Worm (Caenorhabditis elegans) whole organism, L4 larva: ENCODE data around the gene adal-1.

Experiments
- F37D6.2 ChIP-seq: sonication (generic microtip); optimal IDR thresholded peaks from 2 replicates; lab custom pipeline; 2016; ENCODE audit warnings: mild to moderate bottlenecking, missing genetic modification characterization, missing compliant biosample characterization
- F44E2.7 ChIP-seq: fragments of 200-800 bp; sonication (Bioruptor generic); IDR thresholded peaks from 2 replicates; pipeline ENCODE4 v2.1.2; 2022; ENCODE audit warnings: missing genetic modification characterization, missing compliant biosample characterization
- T26A8.4 ChIP-seq: fragments of 200-800 bp; sonication (Bioruptor generic); IDR thresholded peaks from 2 replicates; pipeline ENCODE4 v1.3.6; 2022; ENCODE audit warnings: missing genetic modification characterization, missing compliant biosample characterization
- Y105C5A.15 ChIP-seq: fragments of 200-800 bp; sonication (Bioruptor generic); IDR thresholded peaks from 2 replicates; pipeline ENCODE4 v1.3.6; 2022; ENCODE audit warnings: missing genetic modification characterization, missing compliant biosample characterization
- ama-1 ChIP-seq: fragments of 150-350 bp; optimal IDR thresholded peaks from 2 replicates; lab custom pipeline; 2014; ENCODE audit warnings: inconsistent platforms, mixed read lengths
- attf-4 ChIP-seq: sonication (generic microtip); optimal IDR thresholded peaks from 3 replicates; lab custom pipeline; 2017; ENCODE audit warnings: missing biosample characterization, missing genetic modification characterization
- ceh-20 ChIP-seq: fragments of 200-800 bp; sonication (Bioruptor generic); IDR thresholded peaks from 2 replicates; pipeline ENCODE4 v1.3.6; 2022; ENCODE audit warnings: missing genetic modification reagents, missing genetic modification characterization, missing compliant biosample characterization
- ceh-28 ChIP-seq: fragments of 150-350 bp; optimal IDR thresholded peaks from 2 replicates; lab custom pipeline; 2014; ENCODE audit warnings: missing biosample characterization, missing genetic modification reagents, missing genetic modification characterization
- ceh-62 ChIP-seq: sonication (generic microtip); optimal IDR thresholded peaks from 2 replicates; lab custom pipeline; 2017; ENCODE audit warnings: missing biosample characterization, missing genetic modification characterization
- cey-2 ChIP-seq: sonication (generic microtip); optimal IDR thresholded peaks from 3 replicates; lab custom pipeline; 2017; ENCODE audit warnings: missing genetic modification characterization, mild to moderate bottlenecking, missing compliant biosample characterization, antibody characterized with exemption, borderline replicate concordance; ENCODE audit not compliant: insufficient read depth
- daf-16 ChIP-seq, 3 experiments: sonication (generic microtip); optimal IDR thresholded peaks; 2 replicates each; lab custom pipeline; 2016 to 2017; ENCODE audit warnings: missing genetic modification characterization in 3 of 3, missing genetic modification reagents in 3 of 3, mild to moderate bottlenecking in 2 of 3, missing compliant biosample characterization in 2 of 3, missing biosample characterization in 1 of 3, moderate library complexity in 1 of 3
- dmd-6 ChIP-seq: fragments of 200-800 bp; sonication (Bioruptor generic); IDR thresholded peaks from 2 replicates; pipeline ENCODE4 v1.3.6; 2022; ENCODE audit warnings: missing genetic modification reagents, missing genetic modification characterization, missing compliant biosample characterization
- egl-27 ChIP-seq: sonication (generic microtip); optimal IDR thresholded peaks from 3 replicates; lab custom pipeline; 2017; ENCODE audit warnings: missing biosample characterization, missing genetic modification reagents, missing genetic modification characterization
- fkh-10 ChIP-seq: fragments of 150-350 bp; optimal IDR thresholded peaks from 2 replicates; lab custom pipeline; 2014; ENCODE audit warnings: missing biosample characterization, missing genetic modification reagents, missing genetic modification characterization
- gei-8 ChIP-seq: fragments of 200-800 bp; sonication (Bioruptor generic); optimal IDR thresholded peaks from 2 replicates; lab custom pipeline; 2018; ENCODE audit warnings: mild to moderate bottlenecking, missing genetic modification characterization, missing compliant biosample characterization
- hif-1 ChIP-seq, 2 experiments: sonication (generic microtip); optimal IDR thresholded peaks; 2 replicates each; lab custom pipeline; 2016 to 2017; ENCODE audit warnings: missing compliant biosample characterization in 2 of 2, missing genetic modification characterization in 2 of 2, missing genetic modification reagents in 2 of 2, missing genotype in 2 of 2, mild to moderate bottlenecking in 1 of 2
- hlh-11 ChIP-seq: fragments of 200-800 bp; sonication (Bioruptor generic); optimal IDR thresholded peaks from 2 replicates; lab custom pipeline; 2018; ENCODE audit warnings: mild to moderate bottlenecking, missing genetic modification characterization, missing compliant biosample characterization
- jun-1 ChIP-seq: fragments of 150-350 bp; optimal IDR thresholded peaks from 2 replicates; lab custom pipeline; 2014; ENCODE audit warnings: missing biosample characterization, missing genetic modification reagents, missing genetic modification characterization
- lin-1 ChIP-seq: fragments of 200-800 bp; sonication (Bioruptor generic); IDR thresholded peaks from 2 replicates; pipeline ENCODE4 v1.3.6; 2022; ENCODE audit warnings: missing genetic modification reagents, missing genetic modification characterization, missing compliant biosample characterization
- lin-38 ChIP-seq: fragments of 200-800 bp; sonication (Bioruptor generic); IDR thresholded peaks from 2 replicates; pipeline ENCODE4 v1.3.6; 2022; ENCODE audit warnings: missing genetic modification reagents, missing genetic modification characterization, missing compliant biosample characterization
- lir-3 ChIP-seq: sonication (generic microtip); optimal IDR thresholded peaks from 2 replicates; lab custom pipeline; 2016; ENCODE audit warnings: mild to moderate bottlenecking, missing genetic modification characterization, missing compliant biosample characterization
- madf-9 ChIP-seq: fragments of 200-800 bp; sonication (Bioruptor generic); conservative IDR thresholded peaks from 2 replicates; pipeline ENCODE4 v1.3.6; 2022; ENCODE audit warnings: missing genetic modification reagents, missing genetic modification characterization, missing compliant biosample characterization
- mdt-29 ChIP-seq: fragments of 200-800 bp; sonication (Bioruptor generic); IDR thresholded peaks from 2 replicates; pipeline ENCODE4 v1.3.6; 2022; ENCODE audit warnings: missing genetic modification reagents, missing genetic modification characterization, missing compliant biosample characterization
- mep-1 ChIP-seq: fragments of 150-350 bp; sonication (generic microtip); optimal IDR thresholded peaks from 3 replicates; lab custom pipeline; 2014; ENCODE audit warnings: missing biosample characterization, missing genetic modification characterization
- mes-2 ChIP-seq: sonication (generic microtip); optimal IDR thresholded peaks from 2 replicates; lab custom pipeline; 2016; ENCODE audit warnings: missing genotype, mild to moderate bottlenecking, missing genetic modification characterization, missing compliant biosample characterization; ENCODE audit not compliant: poor library complexity, severe bottlenecking
- mxl-3 ChIP-seq: fragments of 200-800 bp; sonication (Bioruptor generic); optimal IDR thresholded peaks from 2 replicates; lab custom pipeline; 2018; ENCODE audit warnings: mild to moderate bottlenecking, missing genetic modification characterization, missing compliant biosample characterization
- nhr-25 ChIP-seq: sonication (generic microtip); optimal IDR thresholded peaks from 2 replicates; lab custom pipeline; 2017; ENCODE audit warnings: missing genetic modification characterization, mild to moderate bottlenecking, missing compliant biosample characterization, antibody characterized with exemption, moderate library complexity, borderline replicate concordance; ENCODE audit not compliant: insufficient read depth
- nhr-28 ChIP-seq: fragments of 150-350 bp; optimal IDR thresholded peaks from 2 replicates; lab custom pipeline; 2014; ENCODE audit warnings: missing biosample characterization, missing genetic modification characterization
- nhr-48 ChIP-seq: sonication (generic microtip); optimal IDR thresholded peaks from 2 replicates; lab custom pipeline; 2016; ENCODE audit warnings: mild to moderate bottlenecking, missing genetic modification characterization, missing compliant biosample characterization
- nhr-76 ChIP-seq: fragments of 150-350 bp; optimal IDR thresholded peaks from 2 replicates; lab custom pipeline; 2014; ENCODE audit warnings: missing biosample characterization, missing genetic modification characterization
- nhr-77 ChIP-seq: fragments of 150-350 bp; optimal IDR thresholded peaks from 2 replicates; lab custom pipeline; 2014; ENCODE audit warnings: missing biosample characterization, missing genetic modification characterization
- pha-4 ChIP-seq, 2 experiments: fragments of 150-350 bp in 1 of 2; fragments of 200-800 bp in 1 of 2; sonication (Bioruptor generic) in 1 of 2; IDR thresholded peaks in 1 of 2; optimal IDR thresholded peaks in 1 of 2; 2 replicates each; pipeline versions ENCODE4 v1.3.6 to Lab custom; 2014 to 2022; ENCODE audit warnings: missing genetic modification characterization in 2 of 2, missing genetic modification reagents in 2 of 2, missing biosample characterization in 1 of 2, missing compliant biosample characterization in 1 of 2
- php-3 ChIP-seq: fragments of 200-800 bp; sonication (Bioruptor generic); IDR thresholded peaks from 2 replicates; pipeline ENCODE4 v1.3.6; 2022; ENCODE audit warnings: missing genetic modification reagents, missing genetic modification characterization, missing compliant biosample characterization
- saeg-2 ChIP-seq: fragments of 200-800 bp; sonication (Bioruptor generic); IDR thresholded peaks from 2 replicates; pipeline ENCODE4 v1.3.6; 2022; ENCODE audit warnings: missing genetic modification reagents, missing genetic modification characterization, missing compliant biosample characterization
- sdz-12 ChIP-seq: fragments of 200-800 bp; sonication (Bioruptor generic); optimal IDR thresholded peaks from 2 replicates; lab custom pipeline; 2018; ENCODE audit warnings: mild to moderate bottlenecking, missing genetic modification characterization, missing compliant biosample characterization
- snpc-4 ChIP-seq: fragments of 150-350 bp; optimal IDR thresholded peaks from 2 replicates; lab custom pipeline; 2014; ENCODE audit warnings: missing biosample characterization, missing genetic modification characterization
- unc-39 ChIP-seq: sonication (generic microtip); optimal IDR thresholded peaks from 2 replicates; lab custom pipeline; 2017; ENCODE audit warnings: missing biosample characterization, missing genetic modification characterization
- vab-7 ChIP-seq: fragments of 200-800 bp; sonication (Bioruptor generic); IDR thresholded peaks from 2 replicates; pipeline ENCODE4 v1.3.6; 2022; ENCODE audit warnings: missing genetic modification reagents, missing genetic modification characterization, missing compliant biosample characterization
- zfp-2 ChIP-seq: sonication (generic microtip); optimal IDR thresholded peaks from 2 replicates; lab custom pipeline; 2016; ENCODE audit warnings: mild to moderate bottlenecking, missing genetic modification characterization, missing compliant biosample characterization

adal-1 gene

ce11 chrII:6876957-6877356 is 16.5 kb downstream of the adal-1 start, which contains the start of gene slc-36.5:
Gene slc-36.5, minus strand, starts transcription at chrII:6877057.
- TF ChIP-seq php-3 (GFP tag; lab: Robert Waterston, UW) = no peak
- TF ChIP-seq Y105C5A.15 = no peak
- no peak for TF ChIP-seq ceh-62 (tag; lab: Kevin White, UChicago)
- TF ChIP-seq pha-4 (GFP tag; IDR thresholded peaks at IDR 0.05; lab: Robert Waterston, UW) = no peak
- no peak for TF ChIP-seq pha-4 (tag; optimal IDR thresholded peaks at IDR 0.05; lab: Kevin White, UChicago)
- no peak for TF ChIP-seq cey-2 (tag; lab: Kevin White, UChicago)

DNA sequence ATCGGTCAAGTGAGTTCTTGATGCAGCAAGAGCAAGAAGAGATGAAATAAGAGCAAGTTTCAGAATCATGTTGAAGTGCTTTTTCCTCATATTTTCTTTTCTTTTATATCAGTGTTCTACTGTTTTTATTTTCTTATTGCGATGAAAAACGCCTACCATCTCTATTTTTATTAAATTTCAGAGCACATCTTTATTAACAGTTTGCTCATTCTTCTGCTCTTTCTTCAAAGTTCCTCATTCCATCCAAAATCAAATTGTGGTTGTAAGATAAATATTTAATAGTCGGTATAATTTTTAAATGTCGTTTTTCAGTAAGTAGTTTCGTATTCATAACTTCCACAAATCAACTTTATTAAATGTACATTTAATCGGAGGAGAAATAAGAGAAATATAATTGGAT is 20.9 kb downstream of the adal-1 start, which contains the start of gene C44B7.5:
Gene C44B7.5, minus strand, starts transcription at position 101 of the 400 bp plus-strand sequence.
- TF ChIP-seq attf-4 (tag; lab: Kevin White, UChicago) (no peak), mdt-29 (GFP tag; lab: Robert Waterston, UW) (no peak), snpc-4 (tag; lab: Kevin White, UChicago) (no peak), mes-2 (tag; lab: Kevin White, UChicago) (no peak), Y105C5A.15 (no peak), hif-1 (tag; optimal IDR thresholded peaks at IDR 0.05; lab: Kevin White, UChicago) (no peak)

DNA sequence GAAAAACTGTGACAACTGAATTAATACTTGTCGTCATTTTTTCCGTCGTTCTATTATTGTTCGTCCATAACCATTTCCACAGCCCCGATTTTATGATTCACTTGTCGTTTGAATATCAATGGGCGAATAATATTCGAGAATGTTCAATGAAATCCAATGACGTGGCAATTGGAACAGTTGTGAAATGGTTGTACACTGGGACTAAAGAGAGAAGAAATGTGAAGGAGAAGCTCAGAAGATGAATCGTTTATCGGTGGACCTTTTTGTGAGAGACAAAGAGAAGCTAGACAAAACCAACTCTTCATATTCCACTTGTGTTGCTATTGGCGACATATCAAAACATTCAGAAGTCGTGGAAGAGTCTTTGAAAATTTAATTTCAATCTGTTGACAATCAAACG is 22.6 kb downstream of the adal-1 start, which contains the start of gene clhm-1:
Gene clhm-1, minus strand, starts transcription at position 207 of the 400 bp plus-strand sequence.
- TF ChIP-seq unc-39 (tag; lab: Kevin White, UChicago) (no peak), fkh-10 (GFP tag; lab: Kevin White, UChicago) (no peak), daf-16 (GFP tag; optimal IDR thresholded peaks at IDR 0.05; lab: Kevin White, UChicago) (peak in 1 of 2 experiments; percentile 21), daf-16 (tag; optimal IDR thresholded peaks at IDR 0.05; lab: Kevin White, UChicago) (no peak)

ce11 chrII:6863652-6864051 is 29.8 kb downstream of the adal-1 start, which contains the start of gene aff-1:
Gene aff-1, minus strand, starts transcription at chrII:6863752.
- no peak for TF ChIP-seq mxl-3 (GFP tag; lab: Kevin White, UChicago)
- no peak for TF ChIP-seq ceh-28
- no peak for TF ChIP-seq nhr-48 (tag; lab: Kevin White, UChicago)
- no peak for TF ChIP-seq dmd-6 (GFP tag; lab: Robert Waterston, UW)

DNA sequence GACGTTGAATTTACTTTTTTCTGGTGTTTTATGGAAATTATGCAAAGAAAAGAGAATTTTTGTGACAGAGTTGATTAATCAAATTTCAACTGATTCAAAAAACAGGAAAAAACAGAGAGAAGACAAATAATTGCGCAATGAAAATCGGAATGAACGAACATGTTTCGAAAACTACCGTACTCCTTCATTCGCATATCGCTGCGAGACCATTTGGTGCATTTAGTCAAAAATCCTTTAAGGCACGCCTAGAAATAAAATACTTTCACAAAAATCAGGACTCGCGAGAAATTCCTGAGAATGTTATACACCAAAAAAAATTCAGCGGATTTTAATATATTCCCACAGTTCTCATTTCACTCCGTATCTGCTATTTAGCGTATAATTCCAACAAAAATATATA is 33.4 kb downstream of the adal-1 start:
- no peak for TF ChIP-seq daf-16 (GFP tag; optimal IDR thresholded peaks at IDR 0.05; lab: Kevin White, UChicago)
- no peak for TF ChIP-seq daf-16 (tag; optimal IDR thresholded peaks at IDR 0.05; lab: Kevin White, UChicago)
- TF ChIP-seq sdz-12 = no peak
- no peak for TF ChIP-seq ama-1 (lab: Kevin White, UChicago)
- TF ChIP-seq T26A8.4 (GFP tag; lab: Robert Waterston, UW) = no peak
- TF ChIP-seq F44E2.7 (GFP tag; lab: Robert Waterston, UW) = no peak
- no peak for TF ChIP-seq zfp-2 (tag; lab: Kevin White, UChicago)
- TF ChIP-seq egl-27 = no peak
- TF ChIP-seq jun-1 (tag; lab: Kevin White, UChicago) = no peak
- no peak for TF ChIP-seq pha-4 (GFP tag; IDR thresholded peaks at IDR 0.05; lab: Robert Waterston, UW)
- TF ChIP-seq pha-4 (tag; optimal IDR thresholded peaks at IDR 0.05; lab: Kevin White, UChicago) = no peak
- TF ChIP-seq F37D6.2 (tag; lab: Kevin White, UChicago) = no peak

DNA sequence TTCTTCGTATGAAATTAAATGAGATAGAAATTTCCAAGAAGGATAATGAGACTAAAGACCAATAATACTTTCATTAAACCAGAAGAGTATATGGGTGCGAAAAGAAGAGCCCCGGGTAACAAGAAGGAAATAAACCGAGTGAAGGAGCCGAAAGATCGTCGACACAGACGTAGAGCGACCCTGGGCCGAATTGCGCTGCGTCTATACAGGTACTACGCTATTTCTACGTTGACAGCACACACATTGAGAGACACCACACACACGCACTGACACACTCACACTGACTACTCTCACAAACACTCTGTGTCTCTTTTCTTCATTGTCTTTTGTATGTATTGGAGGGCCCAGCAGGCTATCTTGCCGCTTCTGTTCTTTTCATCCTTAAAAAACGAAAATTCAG is 34.6 kb downstream of the adal-1 start:
- TF ChIP-seq nhr-76 (no peak), gei-8 (GFP tag; lab: Kevin White, UChicago) (no peak), vab-7 (GFP tag; lab: Robert Waterston, UW) (no peak), lin-38 (GFP tag; lab: Robert Waterston, UW) (no peak; the same call in 1 of the 2 replicates), lir-3 (tag; lab: Kevin White, UChicago) (no peak), nhr-25 (tag; lab: Kevin White, UChicago) (peak; percentile 35), nhr-28 (peak; percentile 84), Y105C5A.15 (no peak), madf-9 (no peak), hlh-11 (tag; lab: Kevin White, UChicago) (peak; percentile 60), mes-2 (tag; lab: Kevin White, UChicago) (peak; percentile 74), mep-1 (tag; lab: Kevin White, UChicago) (peak; percentile 53), mdt-29 (GFP tag; lab: Robert Waterston, UW) (no peak), ceh-20 (no peak), attf-4 (tag; lab: Kevin White, UChicago) (no peak), ceh-62 (tag; lab: Kevin White, UChicago) (no peak), lin-1 (GFP tag; lab: Robert Waterston, UW) (no peak), saeg-2 (GFP tag; lab: Robert Waterston, UW) (no peak), nhr-77 (tag; lab: Kevin White, UChicago) (no peak)
